Fruit fly (Drosophila melanogaster) whole organism, embryonic: ENCODE measurements around the gene Nf-YC.

ENCODE experiments used
- Ada2b ChIP-seq: fragments of 200-800 bp; sonication (Bioruptor generic); IDR thresholded peaks from 2 replicates; pipeline ENCODE4 v1.3.6; 2022; ENCODE audit warnings: missing biosample characterization, missing genetic modification characterization
- Asciz ChIP-seq: fragments of 200-800 bp; sonication (Bioruptor generic); optimal IDR thresholded peaks from 2 replicates; lab custom pipeline; 2017; ENCODE audit warnings: missing biosample characterization, mild to moderate bottlenecking, missing genetic modification characterization, missing genetic modification reagents
- B-H2 ChIP-seq: fragments of 200-800 bp; sonication (Bioruptor generic); optimal IDR thresholded peaks from 2 replicates; lab custom pipeline; 2018; ENCODE audit warnings: missing biosample characterization, mild to moderate bottlenecking, missing genetic modification characterization
- CG12219 ChIP-seq: fragments of 200-800 bp; sonication (Bioruptor generic); optimal IDR thresholded peaks from 3 replicates; lab custom pipeline; 2018; ENCODE audit warnings: missing biosample characterization, mild to moderate bottlenecking, missing genetic modification characterization
- CG12942 ChIP-seq: fragments of 200-800 bp; sonication (Bioruptor generic); optimal IDR thresholded peaks from 3 replicates; lab custom pipeline; 2016; ENCODE audit warnings: missing biosample characterization, missing genetic modification characterization
- CG13424 ChIP-seq: fragments of 200-800 bp; sonication (Bioruptor generic); optimal IDR thresholded peaks from 2 replicates; lab custom pipeline; 2019; ENCODE audit warnings: missing biosample characterization, mild to moderate bottlenecking, missing genetic modification characterization, moderate library complexity
- CG13624 ChIP-seq: fragments of 200-800 bp; sonication (Bioruptor generic); optimal IDR thresholded peaks from 2 replicates; lab custom pipeline; 2016; ENCODE audit warnings: missing biosample characterization, missing genetic modification characterization
- CG14441 ChIP-seq: fragments of 200-800 bp; sonication (Bioruptor generic); IDR thresholded peaks from 2 replicates; pipeline ENCODE4 v1.3.6; 2022; ENCODE audit warnings: missing biosample characterization, missing genetic modification characterization
- CG15514 ChIP-seq: fragments of 200-800 bp; sonication (Bioruptor generic); optimal IDR thresholded peaks from 3 replicates; lab custom pipeline; 2017; ENCODE audit warnings: missing biosample characterization, missing genetic modification characterization, mild to moderate bottlenecking, moderate library complexity, missing genetic modification reagents
- CG1603 ChIP-seq: fragments of 200-800 bp; sonication (Bioruptor generic); optimal IDR thresholded peaks from 2 replicates; lab custom pipeline; 2019; ENCODE audit warnings: missing biosample characterization, mild to moderate bottlenecking, missing genetic modification characterization, moderate library complexity
- CG17359 ChIP-seq: fragments of 200-800 bp; sonication (Bioruptor generic); optimal IDR thresholded peaks from 3 replicates; lab custom pipeline; 2018; ENCODE audit warnings: missing biosample characterization, mild to moderate bottlenecking, missing genetic modification characterization, moderate library complexity
- CG2875 ChIP-seq: fragments of 200-800 bp; sonication (Bioruptor generic); optimal IDR thresholded peaks from 2 replicates; lab custom pipeline; 2017; ENCODE audit warnings: missing biosample characterization, mild to moderate bottlenecking, missing genetic modification characterization, missing genetic modification reagents
- CG30403 ChIP-seq: fragments of 200-800 bp; sonication (Bioruptor generic); optimal IDR thresholded peaks from 3 replicates; lab custom pipeline; 2016; ENCODE audit warnings: missing biosample characterization, missing genetic modification characterization
- CG32772 ChIP-seq: fragments of 200-800 bp; sonication (Bioruptor generic); IDR thresholded peaks from 2 replicates; pipeline ENCODE4 v1.3.6; 2022; ENCODE audit warnings: missing biosample characterization, missing genetic modification characterization
- CG43689 ChIP-seq: fragments of 200-800 bp; sonication (Bioruptor generic); IDR thresholded peaks from 2 replicates; pipeline ENCODE4 v1.3.6; 2022; ENCODE audit warnings: missing biosample characterization, missing genetic modification characterization
- CG7928 ChIP-seq: fragments of 200-800 bp; sonication (Bioruptor generic); optimal IDR thresholded peaks from 2 replicates; lab custom pipeline; 2017; ENCODE audit warnings: missing biosample characterization, mild to moderate bottlenecking, missing genetic modification characterization
- CG7963 ChIP-seq: fragments of 200-800 bp; sonication (Bioruptor generic); IDR thresholded peaks from 3 replicates; pipeline ENCODE4 v1.3.6; 2022; ENCODE audit warnings: missing biosample characterization, missing genetic modification characterization; ENCODE audit not compliant: partially characterized antibody
- CG8290 ChIP-seq, 3 experiments: fragments of 200-800 bp; sonication (Bioruptor generic); optimal IDR thresholded peaks; 2 replicates each; lab custom pipeline; 2016 to 2019; ENCODE audit warnings: missing biosample characterization in 3 of 3, missing genetic modification characterization in 3 of 3, mild to moderate bottlenecking in 2 of 3, moderate library complexity in 1 of 3
- CG9817 ChIP-seq: fragments of 200-800 bp; sonication (Bioruptor generic); optimal IDR thresholded peaks from 2 replicates; lab custom pipeline; 2018; ENCODE audit warnings: missing biosample characterization, mild to moderate bottlenecking, missing genetic modification characterization, moderate library complexity
- CTCF ChIP-seq: fragments of 200-800 bp; sonication (Bioruptor generic); optimal IDR thresholded peaks from 2 replicates; lab custom pipeline; 2017; ENCODE audit warnings: missing biosample characterization, mild to moderate bottlenecking, missing genetic modification characterization, moderate library complexity
- Dip3 ChIP-seq: fragments of 200-800 bp; sonication (Bioruptor generic); optimal IDR thresholded peaks from 3 replicates; lab custom pipeline; 2016; ENCODE audit warnings: missing biosample characterization, missing genetic modification characterization
- Fer3 ChIP-seq: fragments of 200-800 bp; sonication (Bioruptor generic); optimal IDR thresholded peaks from 2 replicates; lab custom pipeline; 2018; ENCODE audit warnings: missing biosample characterization, mild to moderate bottlenecking, missing genetic modification characterization, moderate library complexity
- Hr3 ChIP-seq: fragments of 200-800 bp; sonication (Bioruptor generic); optimal IDR thresholded peaks from 3 replicates; lab custom pipeline; 2016; ENCODE audit warnings: missing biosample characterization, missing genetic modification characterization
- NC2α ChIP-seq: fragments of 200-800 bp; sonication (Bioruptor generic); optimal IDR thresholded peaks from 2 replicates; lab custom pipeline; 2016; ENCODE audit warnings: missing biosample characterization, missing genetic modification characterization
- Nf-YC ChIP-seq: fragments of 200-800 bp; optimal IDR thresholded peaks from 3 replicates; lab custom pipeline; 2019; ENCODE audit warnings: missing biosample characterization, mild to moderate bottlenecking, missing genetic modification characterization, moderate library complexity
- Trl ChIP-seq, 3 experiments: fragments of >200 bp in 2 of 3; fragments of 200-800 bp in 1 of 3; sonication (Bioruptor generic) in 1 of 3; optimal IDR thresholded peaks; 2 replicates in 1 of 3; 3 replicates in 2 of 3; lab custom pipeline; 2016 to 2017; ENCODE audit warnings: missing biosample characterization in 1 of 3, missing genetic modification characterization in 1 of 3
- YL-1 ChIP-seq: fragments of 200-800 bp; sonication (Bioruptor generic); optimal IDR thresholded peaks from 3 replicates; lab custom pipeline; 2017; ENCODE audit warnings: missing biosample characterization, mild to moderate bottlenecking, missing genetic modification characterization
- abd-A ChIP-seq: fragments of 200-800 bp; sonication (Bioruptor generic); optimal IDR thresholded peaks from 3 replicates; lab custom pipeline; 2019; ENCODE audit warnings: missing biosample characterization, mild to moderate bottlenecking, missing genetic modification characterization, moderate library complexity
- ara ChIP-seq: fragments of 200-800 bp; sonication (Bioruptor generic); IDR thresholded peaks from 2 replicates; pipeline ENCODE4 v1.3.6; 2022; ENCODE audit warnings: missing biosample characterization, missing genetic modification characterization
- br ChIP-seq: fragments of >200 bp; optimal IDR thresholded peaks from 2 replicates; lab custom pipeline; 2017
- bsh ChIP-seq, 2 experiments: fragments of 200-800 bp; sonication (Bioruptor generic); optimal IDR thresholded peaks; 2 replicates each; lab custom pipeline; 2017 to 2018; ENCODE audit warnings: mild to moderate bottlenecking in 2 of 2, missing biosample characterization in 2 of 2, missing genetic modification characterization in 2 of 2, moderate library complexity in 1 of 2
- disco-r ChIP-seq: fragments of 200-800 bp; sonication (Bioruptor generic); optimal IDR thresholded peaks from 2 replicates; lab custom pipeline; 2016; ENCODE audit warnings: missing biosample characterization, missing genetic modification characterization
- dpn ChIP-seq, 2 experiments: fragments of 200-800 bp; sonication (Bioruptor generic); optimal IDR thresholded peaks; 3 replicates each; lab custom pipeline; 2016; ENCODE audit warnings: missing biosample characterization in 2 of 2, missing genetic modification characterization in 2 of 2
- fd3F ChIP-seq: fragments of 200-800 bp; sonication (Bioruptor generic); optimal IDR thresholded peaks from 2 replicates; lab custom pipeline; 2018; ENCODE audit warnings: missing biosample characterization, mild to moderate bottlenecking, missing genetic modification characterization, moderate library complexity
- grau ChIP-seq: fragments of 200-800 bp; optimal IDR thresholded peaks from 3 replicates; lab custom pipeline; 2019; ENCODE audit warnings: missing biosample characterization, mild to moderate bottlenecking, missing genetic modification characterization, moderate library complexity
- lov ChIP-seq, 2 experiments: fragments of 200-800 bp in 1 of 2; fragments of >200 bp in 1 of 2; sonication (Bioruptor generic) in 1 of 2; IDR thresholded peaks in 1 of 2; optimal IDR thresholded peaks in 1 of 2; 2 replicates in 1 of 2; 3 replicates in 1 of 2; pipeline versions ENCODE4 v1.3.6 to Lab custom; 2017 to 2022; ENCODE audit warnings: missing biosample characterization in 1 of 2, missing genetic modification characterization in 1 of 2
- nau ChIP-seq: fragments of 200-800 bp; sonication (Bioruptor generic); optimal IDR thresholded peaks from 3 replicates; lab custom pipeline; 2017; ENCODE audit warnings: missing biosample characterization, mild to moderate bottlenecking, missing genetic modification characterization, missing genetic modification reagents
- peb ChIP-seq: fragments of 200-800 bp; sonication (Bioruptor generic); IDR thresholded peaks from 2 replicates; pipeline ENCODE4 v1.3.6; 2022; ENCODE audit warnings: missing biosample characterization, missing genetic modification characterization
- pita ChIP-seq: fragments of 200-800 bp; sonication (Bioruptor generic); optimal IDR thresholded peaks from 2 replicates; lab custom pipeline; 2017; ENCODE audit warnings: missing biosample characterization, mild to moderate bottlenecking, missing genetic modification characterization
- repo ChIP-seq: fragments of 200-800 bp; sonication (Bioruptor generic); optimal IDR thresholded peaks from 2 replicates; lab custom pipeline; 2016; ENCODE audit warnings: missing biosample characterization, missing genetic modification characterization
- rib ChIP-seq: fragments of 200-800 bp; sonication (Bioruptor generic); IDR thresholded peaks from 2 replicates; pipeline ENCODE4 v1.3.6; 2022; ENCODE audit warnings: missing biosample characterization, missing genetic modification characterization
- scrt ChIP-seq: fragments of 200-800 bp; sonication (Bioruptor generic); optimal IDR thresholded peaks from 2 replicates; lab custom pipeline; 2018; ENCODE audit warnings: missing biosample characterization, mild to moderate bottlenecking, missing genetic modification characterization, moderate library complexity
- sens ChIP-seq: fragments of 200-800 bp; sonication (Bioruptor generic); peaks from one replicate; lab custom pipeline; 2016; ENCODE audit warnings: missing biosample characterization, missing genetic modification characterization
- sisA ChIP-seq: fragments of 200-800 bp; sonication (Bioruptor generic); IDR thresholded peaks from 2 replicates; pipeline ENCODE4 v1.3.6; 2022; ENCODE audit warnings: missing biosample characterization, missing genetic modification characterization
- slp2 ChIP-seq: fragments of 200-800 bp; sonication (Bioruptor generic); optimal IDR thresholded peaks from 2 replicates; lab custom pipeline; 2016; ENCODE audit warnings: missing biosample characterization, missing genetic modification characterization
- so ChIP-seq: fragments of 200-800 bp; sonication (Bioruptor generic); IDR thresholded peaks from 3 replicates; pipeline ENCODE4 v1.3.6; 2022; ENCODE audit warnings: missing biosample characterization, missing genetic modification characterization
- unpg ChIP-seq: fragments of 200-800 bp; sonication (Bioruptor generic); optimal IDR thresholded peaks from 3 replicates; lab custom pipeline; 2018; ENCODE audit warnings: missing biosample characterization, mild to moderate bottlenecking, missing genetic modification characterization, moderate library complexity

The Nf-YC gene

DNA sequence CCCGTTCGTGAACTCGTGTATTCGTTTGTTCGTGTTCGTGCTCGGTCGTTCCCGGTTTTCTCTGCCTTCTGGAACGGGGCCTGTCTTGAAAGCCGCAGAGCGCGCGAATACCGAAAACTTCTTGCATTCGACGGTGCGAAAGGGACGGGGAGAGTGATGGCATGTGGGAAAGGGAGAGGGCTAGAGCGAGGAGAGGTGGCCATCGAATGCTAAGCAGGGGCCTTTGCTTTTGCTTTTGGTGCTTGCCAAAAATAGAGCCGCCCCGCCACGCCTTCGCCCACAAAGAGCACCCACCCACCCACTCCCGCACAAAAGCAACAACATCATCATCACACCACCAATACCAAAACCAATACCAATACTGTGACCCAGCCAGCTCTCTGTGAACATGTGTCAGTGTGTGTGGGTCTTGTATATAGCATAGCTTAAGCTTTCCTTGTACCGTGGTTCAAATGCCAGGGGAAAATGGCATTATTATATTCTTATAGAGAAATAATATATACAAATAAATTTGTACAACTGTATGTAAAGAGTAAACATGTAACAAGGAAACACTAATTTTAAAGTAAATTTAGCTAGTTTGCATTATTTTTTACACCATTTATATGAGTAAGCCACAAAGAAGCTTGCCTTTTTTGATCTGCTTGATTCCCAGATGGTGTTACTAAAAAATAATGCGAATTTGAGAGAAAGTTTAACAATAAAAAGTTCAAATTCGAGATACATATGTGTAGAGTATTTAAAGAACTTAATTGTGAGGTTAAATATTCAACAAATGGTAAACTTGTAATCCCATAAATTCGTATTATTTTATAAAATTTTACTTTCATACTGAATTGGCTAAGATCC, 46.7 kb upstream of the Nf-YC start, which contains the start of gene CG14434 (continued):
- TF ChIP-seq CG43689 (GFP tag; lab: Robert Waterston, UW) (peak; percentile 40; the same call in 1 of the 2 replicates), Asciz (GFP tag; lab: Kevin White, UChicago) (peak; percentile 79), repo (no peak), CG1603 (tag; lab: Kevin White, UChicago) (peak; percentile 12), sens (GFP tag; lab: Kevin White, UChicago) (peak; percentile 97), CG13624 (GFP tag; lab: Kevin White, UChicago) (peak; percentile 29), br (lab: Kevin White, UChicago) (no peak), Hr3 (GFP tag; lab: Kevin White, UChicago) (peak; percentile 84), CG2875 (peak; percentile 77), CG14441 (GFP tag; lab: Robert Waterston, UW) (peak; percentile 22; the same call in 1 of the 2 replicates), peb (GFP tag; lab: Robert Waterston, UW) (0 out of 2 replicates have a peak, but pooled peaks have one; percentile 9), CG32772 (GFP tag; lab: Robert Waterston, UW) (0 out of 2 replicates have a peak, but pooled peaks have one; percentile 44), so (GFP tag; lab: Robert Waterston, UW) (peak; percentile 45; the same call in 1 of the 3 replicates), CG17359 (tag; lab: Kevin White, UChicago) (peak; percentile 70), disco-r (peak; percentile 44), ara (GFP tag; lab: Robert Waterston, UW) (peak; percentile 24; the same call in 1 of the 2 replicates), Trl (optimal IDR thresholded peaks at IDR 0.05; lab: Kevin White, UChicago) (no peak), Trl (GFP tag; optimal IDR thresholded peaks at IDR 0.05; lab: Kevin White, UChicago) (peak; percentile 40), fd3F (GFP tag; lab: Kevin White, UChicago) (peak; percentile 65), dpn (GFP tag; optimal IDR thresholded peaks at IDR 0.05; lab: Kevin White, UChicago) (peak; percentile 64 to 76), CG9817 (tag; lab: Kevin White, UChicago) (peak; percentile 36), CG12942 (GFP tag; lab: Kevin White, UChicago) (peak; percentile 55), CG15514 (peak; percentile 33), CG30403 (peak; percentile 90), B-H2 (no peak), abd-A (tag; lab: Kevin White, UChicago) (peak; percentile 64), CG7963 (no peak), CG8290 (GFP tag; optimal IDR thresholded peaks at IDR 0.05; lab: Kevin White, UChicago) (peak; percentile 39), CG8290 (tag; optimal IDR thresholded peaks at IDR 0.05; lab: Kevin White, UChicago) (peak in 1 of 2 experiments; percentile 15), grau (peak; percentile 82), sisA (GFP tag; lab: Robert Waterston, UW) (peak; percentile 58; the same call in 1 of the 2 replicates), YL-1 (GFP tag; lab: Kevin White, UChicago) (peak; percentile 49), NC2α (GFP tag; lab: Kevin White, UChicago) (no peak), CG12219 (GFP tag; lab: Kevin White, UChicago) (peak; percentile 23), lov (optimal IDR thresholded peaks at IDR 0.05; lab: Kevin White, UChicago) (no peak), lov (GFP tag; IDR thresholded peaks at IDR 0.05; lab: Robert Waterston, UW) (no peak), CTCF (peak; percentile 35), CG7928 (peak; percentile 45), rib (GFP tag; lab: Robert Waterston, UW) (peak; percentile 60; the same call in 1 of the 2 replicates), unpg (GFP tag; lab: Kevin White, UChicago) (peak; percentile 56), Dip3 (peak; percentile 21), CG13424 (tag; lab: Kevin White, UChicago) (peak; percentile 84), scrt (GFP tag; lab: Kevin White, UChicago) (peak; percentile 17), Ada2b (GFP tag; lab: Robert Waterston, UW) (peak; percentile 48), pita (GFP tag; lab: Kevin White, UChicago) (no peak), Fer3 (peak; percentile 53), Nf-YC (tag; lab: Kevin White, UChicago) (peak; percentile 71), bsh (GFP tag; optimal IDR thresholded peaks at IDR 0.05; lab: Kevin White, UChicago) (peak; percentile 74 to 78), slp2 (GFP tag; lab: Kevin White, UChicago) (peak; percentile 56), nau (GFP tag; lab: Kevin White, UChicago) (peak; percentile 47)
